Fruit fly (Drosophila melanogaster): ENCODE results near the gene CG3862.

The CG3862 gene

DNA sequence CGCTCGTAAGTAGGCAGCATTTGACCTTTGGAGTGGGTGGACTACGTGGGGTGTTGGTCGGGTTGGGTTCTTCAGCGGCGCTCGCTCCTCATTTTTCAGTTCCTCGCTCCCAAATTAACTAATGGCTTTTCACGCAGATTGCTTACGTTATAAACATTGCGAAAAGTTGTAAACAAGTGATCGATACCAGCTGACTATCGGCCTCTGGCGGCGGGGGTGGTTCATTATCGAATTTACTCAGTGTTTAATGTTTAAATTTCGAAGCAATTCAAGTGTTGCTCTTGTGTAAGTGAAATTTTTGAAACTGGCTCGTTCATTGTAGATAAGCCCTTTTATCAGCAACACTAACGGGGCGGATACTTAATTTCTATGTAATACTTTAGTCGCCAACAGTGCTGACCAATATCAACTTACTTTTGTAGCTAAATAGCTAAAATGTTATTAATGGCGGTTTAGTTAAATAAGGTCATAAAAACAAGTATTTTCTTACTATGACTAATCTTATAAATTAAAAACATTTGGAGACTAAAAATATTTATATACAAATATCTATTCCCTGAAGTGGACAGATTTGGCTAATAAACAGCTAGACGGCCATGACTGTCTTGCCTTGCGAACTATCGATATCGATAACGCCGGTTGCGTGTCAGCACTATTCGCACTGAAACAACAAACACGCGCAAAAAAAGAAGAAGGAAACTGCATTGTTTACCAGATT, 6.2 kb downstream of the CG3862 start, which contains the start of the genes PGAP2 and Clp (continued):
- TF ChIP-seq dac (GFP tag; optimal IDR thresholded peaks at IDR 0.05) (no peak), CG15336 (GFP tag; IDR thresholded peaks at IDR 0.05) (peak; percentile 43; the same call in 1 of the 2 replicates), Eip75B (GFP tag; optimal IDR thresholded peaks at IDR 0.05) (no peak), acj6 (GFP tag; optimal IDR thresholded peaks at IDR 0.05) (peak; percentile 71), Smox (GFP tag; optimal IDR thresholded peaks at IDR 0.05) (no peak), CG6854 (GFP tag; optimal IDR thresholded peaks at IDR 0.05) (peak; percentile 1), CG11902 (GFP tag; optimal IDR thresholded peaks at IDR 0.05) (peak; percentile 43), lz (GFP tag; optimal IDR thresholded peaks at IDR 0.05) (peak; percentile 76), CG8319 (GFP tag; optimal IDR thresholded peaks at IDR 0.05) (no peak)

DNA sequence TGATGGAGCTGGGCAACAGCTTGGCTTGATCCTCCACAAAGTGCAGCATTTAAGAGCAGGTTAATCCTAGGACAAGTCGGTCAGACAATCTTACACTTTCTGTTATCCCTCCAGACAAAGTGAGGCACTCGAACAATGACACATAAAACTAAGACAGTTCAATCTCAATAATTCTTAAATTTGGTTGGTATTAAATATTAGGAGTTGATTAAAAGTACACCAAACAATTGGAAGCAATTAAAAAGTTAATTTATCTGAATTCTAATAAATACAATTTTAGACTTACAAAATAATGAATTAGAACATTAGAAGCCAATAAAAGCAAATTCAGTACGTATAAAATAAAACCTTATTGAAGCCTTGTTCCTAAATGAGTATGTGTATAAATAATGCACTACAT, 7.8 kb downstream of the CG3862 start, which contains the start of gene CG15880:
CG15880 (minus strand) TSS at position 101 of the 400 bp plus-strand sequence.
- no peak for TF ChIP-seq Lpt (GFP tag; optimal IDR thresholded peaks at IDR 0.05)
- no peak for TF ChIP-seq lz (GFP tag; optimal IDR thresholded peaks at IDR 0.05)
- no peak for TF ChIP-seq Eip75B (GFP tag; optimal IDR thresholded peaks at IDR 0.05)
- TF ChIP-seq OdsH (GFP tag; optimal IDR thresholded peaks at IDR 0.05) = no peak
- TF ChIP-seq CG11294 (GFP tag; IDR thresholded peaks at IDR 0.05) = no peak
- no peak for TF ChIP-seq pdm3 (GFP tag; optimal IDR thresholded peaks at IDR 0.05)
- TF ChIP-seq fkh (GFP tag; optimal IDR thresholded peaks at IDR 0.05) = no peak
- no peak for TF ChIP-seq Eip93F (GFP tag; optimal IDR thresholded peaks at IDR 0.05)

dm6 chr2L:815785-816389, 9.8 kb downstream of the CG3862 start, which contains the start of the genes Saf6 and Pex12:
Gene Saf6 (minus strand): TSS chr2L:815950.
Gene Pex12 (plus strand): TSS chr2L:815993.
- peak; percentile 12 for TF ChIP-seq CG6808 (GFP tag; optimal IDR thresholded peaks at IDR 0.05)
- TF ChIP-seq CG9139 (GFP tag; optimal IDR thresholded peaks at IDR 0.05) = peak; percentile 9
- peak; percentile 95 for TF ChIP-seq fkh (GFP tag; optimal IDR thresholded peaks at IDR 0.05)
- no peak for TF ChIP-seq Gug (GFP tag; IDR thresholded peaks at IDR 0.05)

DNA sequence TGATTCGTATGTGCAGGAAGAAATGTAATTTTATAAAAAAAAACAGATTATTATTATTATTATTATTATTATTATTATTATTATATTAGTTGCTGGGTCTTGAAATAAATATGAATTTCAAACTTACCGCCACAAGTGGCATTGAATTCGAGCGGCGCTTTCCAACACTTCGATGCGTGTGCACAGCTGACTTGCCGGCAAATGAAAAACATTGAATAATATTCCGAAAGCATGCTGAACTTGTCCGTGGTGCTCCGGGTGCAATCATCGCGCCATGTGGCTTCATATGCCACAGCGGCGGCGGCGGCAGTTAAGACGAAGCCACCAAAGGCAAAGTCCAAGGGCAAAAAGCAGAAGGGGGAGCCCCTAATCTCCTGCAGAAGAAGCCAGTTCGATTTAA, 14.3 kb downstream of the CG3862 start, which contains the start of gene Dbp21E2:
Dbp21E2 (plus strand) TSS at position 180 of the 400 bp plus-strand sequence.
- TF ChIP-seq Hr38 (GFP tag; optimal IDR thresholded peaks at IDR 0.05) (no peak), OdsH (GFP tag; optimal IDR thresholded peaks at IDR 0.05) (no peak), CG10669 (GFP tag; optimal IDR thresholded peaks at IDR 0.05) (no peak), CG11294 (GFP tag; IDR thresholded peaks at IDR 0.05) (no peak), Sox14 (GFP tag; optimal IDR thresholded peaks at IDR 0.05) (no peak), fkh (GFP tag; optimal IDR thresholded peaks at IDR 0.05) (no peak), CG8119 (GFP tag; IDR thresholded peaks at IDR 0.05) (no peak), CG11762 (GFP tag; optimal IDR thresholded peaks at IDR 0.05; ENCODE audit: insufficient read depth) (no peak), fd59A (GFP tag; optimal IDR thresholded peaks at IDR 0.05) (no peak), Hr39 (GFP tag; optimal IDR thresholded peaks at IDR 0.05) (no peak), CG6792 (GFP tag; optimal IDR thresholded peaks at IDR 0.05) (no peak), Eip75B (GFP tag; optimal IDR thresholded peaks at IDR 0.05) (no peak), svp (GFP tag) (no peak), CG4318 (GFP tag; optimal IDR thresholded peaks at IDR 0.05) (no peak), ss (GFP tag; optimal IDR thresholded peaks at IDR 0.05) (no peak), eg (GFP tag; IDR thresholded peaks at IDR 0.05) (no peak), CG3032 (tag; optimal IDR thresholded peaks at IDR 0.05) (no peak), Ets21C (GFP tag; optimal IDR thresholded peaks at IDR 0.05) (no peak), fd85E (GFP tag; optimal IDR thresholded peaks at IDR 0.05) (no peak), esn (GFP tag; optimal IDR thresholded peaks at IDR 0.05) (no peak)

All from whole organism, prepupa.